Worm (Caenorhabditis elegans): Measurements from ENCODE around the gene C25A8.2.

The C25A8.2 gene

DNA sequence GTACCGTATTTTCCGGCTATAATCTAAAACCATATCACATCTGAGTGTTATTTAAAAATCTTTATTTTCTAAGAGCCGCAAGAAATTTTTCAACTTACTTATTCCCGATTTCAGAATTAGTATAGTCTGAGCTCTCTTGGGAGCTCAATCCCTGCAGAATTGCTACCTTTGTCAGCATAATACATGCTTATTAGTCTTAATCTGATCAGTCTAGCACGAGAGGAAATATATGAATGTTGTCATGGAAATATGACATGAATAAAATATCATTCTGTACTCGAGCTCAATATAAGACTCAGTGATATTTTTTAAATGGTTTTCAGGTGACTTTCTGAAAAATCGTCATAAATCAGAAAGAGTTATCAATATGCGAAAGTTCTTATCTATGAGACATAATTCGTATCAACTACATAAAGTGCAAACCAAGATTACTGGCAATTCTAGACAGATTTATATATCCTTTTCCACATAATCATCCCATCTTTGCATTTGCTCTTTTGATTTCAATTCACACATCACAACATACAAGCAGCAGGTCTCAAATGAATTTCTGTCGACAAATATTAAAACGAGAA lies 35.8 kb downstream of the C25A8.2 start:
- TF ChIP-seq skn-1 (tag; optimal IDR thresholded peaks at IDR 0.05) (peak; percentile 34), pqm-1 (tag; optimal IDR thresholded peaks at IDR 0.05) (peak; percentile 24), lin-39 (tag; optimal IDR thresholded peaks at IDR 0.05) (no peak), daf-12 (tag; optimal IDR thresholded peaks at IDR 0.05) (no peak), nhr-12 (tag; optimal IDR thresholded peaks at IDR 0.05) (no peak), ZK546.5 (tag; optimal IDR thresholded peaks at IDR 0.05) (no peak), unc-62 (GFP tag; optimal IDR thresholded peaks at IDR 0.05) (no peak), elt-2 (tag; optimal IDR thresholded peaks at IDR 0.05) (peak; percentile 59), fkh-10 (GFP tag; optimal IDR thresholded peaks at IDR 0.05) (no peak), ztf-4 (tag; optimal IDR thresholded peaks at IDR 0.05) (no peak)

DNA sequence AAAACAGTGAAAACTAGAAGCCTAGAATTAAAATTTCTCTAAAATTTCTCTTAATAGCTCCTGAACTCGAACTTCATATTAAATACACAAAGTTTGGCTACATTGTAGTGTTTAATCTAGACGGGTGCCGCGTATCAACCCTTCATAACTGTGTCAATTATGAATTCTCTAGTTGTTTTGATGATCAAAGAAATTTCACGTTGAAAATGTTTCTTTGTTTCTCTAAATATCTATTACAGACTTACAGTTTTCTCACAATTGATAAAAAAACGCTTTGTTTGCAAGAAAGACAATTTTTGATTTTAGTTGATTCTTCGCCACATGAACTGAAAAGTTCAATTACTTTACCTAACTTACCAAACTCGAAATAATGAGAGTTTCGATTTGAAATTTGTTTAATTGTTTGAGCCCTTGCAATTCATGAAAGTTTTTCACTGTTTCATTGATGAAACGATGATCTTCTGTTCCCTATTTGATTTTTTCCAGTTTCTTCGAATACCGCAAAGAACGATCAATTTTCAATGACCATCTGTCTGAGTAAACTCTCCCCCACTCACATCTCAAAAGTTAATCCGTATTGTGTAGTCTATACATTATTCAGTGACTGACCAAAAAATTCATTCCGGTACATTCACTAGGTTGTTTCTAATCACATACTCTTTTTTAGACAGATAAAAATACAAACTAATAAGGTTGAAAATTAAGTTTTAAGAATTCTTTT lies 37.2 kb downstream of the C25A8.2 start:
- TF ChIP-seq lin-39 (tag; optimal IDR thresholded peaks at IDR 0.05) (no peak), ama-1 (optimal IDR thresholded peaks at IDR 0.05) (peak; percentile 18), zag-1 (tag; optimal IDR thresholded peaks at IDR 0.05) (no peak), tbx-2 (tag; optimal IDR thresholded peaks at IDR 0.05) (no peak), lsy-12 (tag; optimal IDR thresholded peaks at IDR 0.05) (no peak), ceh-28 (tag; optimal IDR thresholded peaks at IDR 0.05) (no peak), nhr-25 (tag; optimal IDR thresholded peaks at IDR 0.05) (peak; percentile 4), ztf-11 (tag; optimal IDR thresholded peaks at IDR 0.05) (no peak), elt-2 (tag; optimal IDR thresholded peaks at IDR 0.05) (peak; percentile 39), nfya-1 (tag; optimal IDR thresholded peaks at IDR 0.05; ENCODE audit: insufficient read depth) (peak; percentile 26), nhr-76 (tag; optimal IDR thresholded peaks at IDR 0.05) (no peak), nhr-12 (tag; optimal IDR thresholded peaks at IDR 0.05) (no peak), elt-1 (tag; optimal IDR thresholded peaks at IDR 0.05) (peak; percentile 7), nhr-67 (tag; optimal IDR thresholded peaks at IDR 0.05) (no peak), ztf-4 (tag; optimal IDR thresholded peaks at IDR 0.05) (no peak), fkh-10 (GFP tag; optimal IDR thresholded peaks at IDR 0.05) (no peak), pqm-1 (tag; optimal IDR thresholded peaks at IDR 0.05) (peak; percentile 56), nhr-77 (tag; optimal IDR thresholded peaks at IDR 0.05) (no peak), nhr-28 (tag; optimal IDR thresholded peaks at IDR 0.05) (no peak), nhr-237 (tag; optimal IDR thresholded peaks at IDR 0.05) (no peak), mml-1 (tag; optimal IDR thresholded peaks at IDR 0.05) (no peak), aly-2 (tag; optimal IDR thresholded peaks at IDR 0.05) (no peak), fkh-2 (tag; optimal IDR thresholded peaks at IDR 0.05) (no peak), unc-62 (GFP tag; optimal IDR thresholded peaks at IDR 0.05) (no peak), pha-4 (tag; optimal IDR thresholded peaks at IDR 0.05) (peak; percentile 62), nhr-43 (tag; optimal IDR thresholded peaks at IDR 0.05; ENCODE audit: poor library complexity, severe bottlenecking) (no peak), eor-1 (tag; optimal IDR thresholded peaks at IDR 0.05) (no peak), egl-5 (tag; optimal IDR thresholded peaks at IDR 0.05) (no peak), nhr-23 (tag; optimal IDR thresholded peaks at IDR 0.05) (peak; percentile 27), nhr-11 (tag; optimal IDR thresholded peaks at IDR 0.05) (no peak), ceh-16 (tag; optimal IDR thresholded peaks at IDR 0.05) (no peak), hmg-11 (tag; optimal IDR thresholded peaks at IDR 0.05) (no peak), jun-1 (tag; optimal IDR thresholded peaks at IDR 0.05) (no peak), egl-27 (tag; optimal IDR thresholded peaks at IDR 0.05) (no peak)

DNA sequence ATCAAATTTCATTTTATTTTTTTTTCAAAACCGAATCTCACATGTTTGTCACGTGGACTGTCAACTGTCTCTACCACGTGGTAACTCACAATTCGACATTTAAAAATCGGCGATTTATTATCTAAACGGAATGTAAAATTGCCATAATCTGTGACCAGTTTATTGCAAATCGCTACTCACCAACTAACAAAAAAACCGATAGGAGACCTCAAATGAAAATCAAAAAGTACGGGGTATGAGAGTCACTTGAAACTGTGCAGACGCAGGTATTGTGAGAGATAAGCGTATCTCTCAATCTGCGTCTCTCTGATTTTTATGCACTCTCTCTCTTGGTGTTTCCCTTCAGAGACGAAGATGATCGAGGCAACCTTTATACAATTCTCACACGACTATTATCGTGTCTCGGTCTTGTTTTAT lies 38.1 kb downstream of the C25A8.2 start:
- TF ChIP-seq elt-2 (tag; optimal IDR thresholded peaks at IDR 0.05), result peak; percentile 96
- no peak for TF ChIP-seq nhr-28 (tag; optimal IDR thresholded peaks at IDR 0.05)
- TF ChIP-seq aly-2 (tag; optimal IDR thresholded peaks at IDR 0.05), result no peak
- no peak for TF ChIP-seq nhr-67 (tag; optimal IDR thresholded peaks at IDR 0.05)
- peak; percentile 68 for TF ChIP-seq mml-1 (tag; optimal IDR thresholded peaks at IDR 0.05)
- TF ChIP-seq nhr-77 (tag; optimal IDR thresholded peaks at IDR 0.05), result no peak
- TF ChIP-seq nhr-43 (tag; optimal IDR thresholded peaks at IDR 0.05; ENCODE audit: poor library complexity, severe bottlenecking), result peak; percentile 81
- TF ChIP-seq nhr-76 (tag; optimal IDR thresholded peaks at IDR 0.05), result peak; percentile 8
- TF ChIP-seq pha-4 (tag; optimal IDR thresholded peaks at IDR 0.05), result peak; percentile 57
- TF ChIP-seq skn-1 (tag; optimal IDR thresholded peaks at IDR 0.05), result peak; percentile 57
- TF ChIP-seq jun-1 (tag; optimal IDR thresholded peaks at IDR 0.05), result peak; percentile 81
- no peak for TF ChIP-seq ZK546.5 (tag; optimal IDR thresholded peaks at IDR 0.05)
- TF ChIP-seq nfya-1 (tag; optimal IDR thresholded peaks at IDR 0.05; ENCODE audit: insufficient read depth), result peak; percentile 58
- TF ChIP-seq nhr-25 (tag; optimal IDR thresholded peaks at IDR 0.05), result peak; percentile 78
- TF ChIP-seq fkh-2 (tag; optimal IDR thresholded peaks at IDR 0.05), result no peak
- TF ChIP-seq eor-1 (tag; optimal IDR thresholded peaks at IDR 0.05), result peak in 1 of 2 experiments; percentile 4
- peak; percentile 26 for TF ChIP-seq egl-5 (tag; optimal IDR thresholded peaks at IDR 0.05)
- peak; percentile 57 for TF ChIP-seq lsy-12 (tag; optimal IDR thresholded peaks at IDR 0.05)
- TF ChIP-seq egl-27 (tag; optimal IDR thresholded peaks at IDR 0.05), result no peak
- TF ChIP-seq fkh-10 (GFP tag; optimal IDR thresholded peaks at IDR 0.05), result no peak
- TF ChIP-seq R02D3.7 (tag; optimal IDR thresholded peaks at IDR 0.05), result no peak
- no peak for TF ChIP-seq nhr-12 (tag; optimal IDR thresholded peaks at IDR 0.05)
- no peak for TF ChIP-seq daf-12 (tag; optimal IDR thresholded peaks at IDR 0.05)
- TF ChIP-seq zag-1 (tag; optimal IDR thresholded peaks at IDR 0.05), result no peak
- no peak for TF ChIP-seq ceh-82 (tag; optimal IDR thresholded peaks at IDR 0.05)
- no peak for TF ChIP-seq lin-15B (tag; optimal IDR thresholded peaks at IDR 0.05)
- no peak for TF ChIP-seq lin-39 (tag; optimal IDR thresholded peaks at IDR 0.05)
- no peak for TF ChIP-seq snpc-4 (tag; optimal IDR thresholded peaks at IDR 0.05)
- peak; percentile 69 for TF ChIP-seq nhr-23 (tag; optimal IDR thresholded peaks at IDR 0.05)
- no peak for TF ChIP-seq ceh-9 (tag; optimal IDR thresholded peaks at IDR 0.05)
- TF ChIP-seq mdl-1 (tag; optimal IDR thresholded peaks at IDR 0.05), result peak; percentile 33
- peak; percentile 46 for TF ChIP-seq hmg-11 (tag; optimal IDR thresholded peaks at IDR 0.05)
- TF ChIP-seq ceh-16 (tag; optimal IDR thresholded peaks at IDR 0.05), result no peak
- TF ChIP-seq unc-62 (GFP tag; optimal IDR thresholded peaks at IDR 0.05), result no peak
- no peak for TF ChIP-seq nhr-237 (tag; optimal IDR thresholded peaks at IDR 0.05)

All from whole organism, L3 larva.